Fruit fly (Drosophila melanogaster): ENCODE results near the gene CG9698.

The CG9698 gene

dm6 chr3R:30531989-30532653 is 17.5 kb downstream of the CG9698 start, which contains the start of gene tmod (continued):
- TF ChIP-seq grau (tag; optimal IDR thresholded peaks at IDR 0.05): peak; percentile 54
- peak; percentile 28 for TF ChIP-seq pum (GFP tag; optimal IDR thresholded peaks at IDR 0.05)
- peak; percentile 83 for TF ChIP-seq sug (tag; optimal IDR thresholded peaks at IDR 0.05)
- no peak for TF ChIP-seq ranshi (GFP tag; IDR thresholded peaks at IDR 0.05)
- TF ChIP-seq Doc2 (GFP tag; IDR thresholded peaks at IDR 0.05): no peak
- TF ChIP-seq CrebB (tag; optimal IDR thresholded peaks at IDR 0.05): no peak
- peak; percentile 51; the same call in 1 of the 3 replicates for TF ChIP-seq dysf (GFP tag; IDR thresholded peaks at IDR 0.05)
- TF ChIP-seq CG9215 (GFP tag; IDR thresholded peaks at IDR 0.05): 0 out of 2 replicates have a peak, but pooled peaks have one; percentile 28
- peak; percentile 43 for TF ChIP-seq CG13287 (GFP tag; IDR thresholded peaks at IDR 0.05; ENCODE audit: partially characterized antibody)
- TF ChIP-seq ken (GFP tag; IDR thresholded peaks at IDR 0.05): peak; percentile 66; the same call in 2 of the 3 replicates
- peak; percentile 72 for TF ChIP-seq nmo (GFP tag; optimal IDR thresholded peaks at IDR 0.05)
- peak; percentile 64 for TF ChIP-seq CG10543 (GFP tag; optimal IDR thresholded peaks at IDR 0.05)
- no peak for TF ChIP-seq cas (GFP tag; IDR thresholded peaks at IDR 0.05)
- no peak for TF ChIP-seq tup (GFP tag; optimal IDR thresholded peaks at IDR 0.05)
- TF ChIP-seq TFAM (GFP tag; optimal IDR thresholded peaks at IDR 0.05): no peak
- no peak for TF ChIP-seq CG11093 (GFP tag; IDR thresholded peaks at IDR 0.05)
- 0 out of 2 replicates have a peak, but pooled peaks have one; percentile 39 for TF ChIP-seq H2.0 (GFP tag; IDR thresholded peaks at IDR 0.05)
- no peak for TF ChIP-seq ssp (GFP tag; IDR thresholded peaks at IDR 0.05)
- TF ChIP-seq seq (GFP tag; IDR thresholded peaks at IDR 0.05): no peak
- TF ChIP-seq CG14441 (GFP tag; IDR thresholded peaks at IDR 0.05): 0 out of 2 replicates have a peak, but pooled peaks have one; percentile 5
- peak; percentile 61 for TF ChIP-seq salm (tag; optimal IDR thresholded peaks at IDR 0.05)
- TF ChIP-seq lbe (GFP tag; optimal IDR thresholded peaks at IDR 0.05): no peak
- TF ChIP-seq pfk (GFP tag; optimal IDR thresholded peaks at IDR 0.05): no peak
- TF ChIP-seq nerfin-1 (tag; optimal IDR thresholded peaks at IDR 0.05): peak; percentile 53
- no peak for TF ChIP-seq cad (GFP tag; optimal IDR thresholded peaks at IDR 0.05)
- TF ChIP-seq danr (GFP tag; IDR thresholded peaks at IDR 0.05): no peak
- TF ChIP-seq CG7271 (tag; optimal IDR thresholded peaks at IDR 0.05): no peak
- no peak for TF ChIP-seq gce (GFP tag; IDR thresholded peaks at IDR 0.05)
- TF ChIP-seq CG4707 (GFP tag; optimal IDR thresholded peaks at IDR 0.05): no peak
- TF ChIP-seq CG13296 (GFP tag; optimal IDR thresholded peaks at IDR 0.05): no peak
- peak; percentile 40 for TF ChIP-seq CG34376 (GFP tag; optimal IDR thresholded peaks at IDR 0.05)
- TF ChIP-seq pita (GFP tag; optimal IDR thresholded peaks at IDR 0.05): no peak
- TF ChIP-seq Atf-2 (GFP tag; optimal IDR thresholded peaks at IDR 0.05): peak; percentile 27
- no peak for TF ChIP-seq CG18599 (GFP tag; optimal IDR thresholded peaks at IDR 0.05)
- peak; percentile 5 for TF ChIP-seq CG15696 (tag; optimal IDR thresholded peaks at IDR 0.05)
- no peak for TF ChIP-seq klu (GFP tag; IDR thresholded peaks at IDR 0.05)
- peak; percentile 48 for TF ChIP-seq PHDP (tag; optimal IDR thresholded peaks at IDR 0.05)
- TF ChIP-seq CG12299 (tag; optimal IDR thresholded peaks at IDR 0.05): peak; percentile 2
- peak; percentile 35 for TF ChIP-seq Fer3 (tag; optimal IDR thresholded peaks at IDR 0.05)
- no peak for TF ChIP-seq CG3995 (GFP tag; optimal IDR thresholded peaks at IDR 0.05)
- TF ChIP-seq yki (optimal IDR thresholded peaks at IDR 0.05): no peak
- no peak for TF ChIP-seq knrl (GFP tag; IDR thresholded peaks at IDR 0.05; ENCODE audit: partially characterized antibody)
- no peak for TF ChIP-seq BEAF-32 (GFP tag; optimal IDR thresholded peaks at IDR 0.05)
- peak; percentile 23 for TF ChIP-seq CG13775 (GFP tag; optimal IDR thresholded peaks at IDR 0.05)
- TF ChIP-seq Oaz (GFP tag; IDR thresholded peaks at IDR 0.05): no peak
- no peak for TF ChIP-seq CG3163 (GFP tag; optimal IDR thresholded peaks at IDR 0.05)
- no peak for TF ChIP-seq HmgZ (tag; optimal IDR thresholded peaks at IDR 0.05)
- TF ChIP-seq gsb (GFP tag; IDR thresholded peaks at IDR 0.05): no peak
- no peak for TF ChIP-seq sd (tag; optimal IDR thresholded peaks at IDR 0.05)
- peak in 1 of 2 experiments; percentile 69 for TF ChIP-seq bsh (GFP tag; optimal IDR thresholded peaks at IDR 0.05)

All from whole organism, embryonic.